Fruit fly (Drosophila melanogaster) whole organism, prepupa: ENCODE data around the gene CG7912.
A peak's percentile ranks its signal among the peaks of the same experiment; 100 is the strongest.

ENCODE experiments used
- CG11902 ChIP-seq: fragments of 200-800 bp; sonication (Bioruptor generic); optimal IDR thresholded peaks from 3 replicates; lab custom pipeline; 2016; ENCODE audit warnings: missing biosample characterization, missing genetic modification characterization
- CG1621 ChIP-seq: fragments of 200-800 bp; sonication (Bioruptor generic); optimal IDR thresholded peaks from 3 replicates; lab custom pipeline; 2018; ENCODE audit warnings: missing biosample characterization, mild to moderate bottlenecking, missing genetic modification characterization
- Gug ChIP-seq: fragments of 200-800 bp; sonication (Bioruptor generic); IDR thresholded peaks from 2 replicates; pipeline ENCODE4 v1.3.6; 2022; ENCODE audit warnings: missing biosample characterization, missing genetic modification characterization
- Hr39 ChIP-seq: fragments of 200-800 bp; sonication (Bioruptor generic); optimal IDR thresholded peaks from 2 replicates; lab custom pipeline; 2016; ENCODE audit warnings: missing biosample characterization, missing genetic modification characterization
- Hr4 ChIP-seq: fragments of 200-800 bp; sonication (Bioruptor generic); optimal IDR thresholded peaks from 3 replicates; lab custom pipeline; 2016; ENCODE audit warnings: missing biosample characterization, missing genetic modification characterization
- Lpt ChIP-seq: fragments of 200-800 bp; sonication (Bioruptor generic); optimal IDR thresholded peaks from 3 replicates; lab custom pipeline; 2016; ENCODE audit warnings: missing biosample characterization, missing genetic modification characterization
- Met ChIP-seq: fragments of 200-800 bp; sonication (Bioruptor generic); optimal IDR thresholded peaks from 3 replicates; lab custom pipeline; 2016; ENCODE audit warnings: missing biosample characterization, missing genetic modification characterization
- Smox ChIP-seq: fragments of 200-800 bp; sonication (Bioruptor generic); optimal IDR thresholded peaks from 3 replicates; lab custom pipeline; 2016; ENCODE audit warnings: missing biosample characterization, missing genetic modification characterization
- Sox102F ChIP-seq: fragments of 200-800 bp; sonication (Bioruptor generic); optimal IDR thresholded peaks from 2 replicates; lab custom pipeline; 2016; ENCODE audit warnings: missing biosample characterization, mild to moderate bottlenecking, missing genetic modification characterization
- cyc ChIP-seq: fragments of 200-800 bp; sonication (Bioruptor generic); optimal IDR thresholded peaks from 3 replicates; lab custom pipeline; 2016; ENCODE audit warnings: missing biosample characterization, missing genetic modification characterization
- fkh ChIP-seq: fragments of 200-800 bp; sonication (Bioruptor generic); optimal IDR thresholded peaks from 3 replicates; lab custom pipeline; 2017; ENCODE audit warnings: missing biosample characterization, mild to moderate bottlenecking, missing genetic modification characterization, moderate library complexity
- lz ChIP-seq: fragments of 200-800 bp; sonication (Bioruptor generic); optimal IDR thresholded peaks from 3 replicates; lab custom pipeline; 2016; ENCODE audit warnings: missing biosample characterization, missing genetic modification characterization

dm6 chr3R:30021009-30021408, 12.0 kb upstream of the CG7912 start:
- TF ChIP-seq Hr39 (GFP tag; lab: Kevin White, UChicago) (peak; percentile 8), Smox (GFP tag; lab: Kevin White, UChicago) (peak; percentile 14), CG11902 (no peak), Sox102F (GFP tag; lab: Kevin White, UChicago) (peak; percentile 24), Met (peak; percentile 31), lz (peak; percentile 11), Hr4 (GFP tag; lab: Kevin White, UChicago) (no peak), cyc (GFP tag; lab: Kevin White, UChicago) (peak; percentile 5), Lpt (GFP tag; lab: Kevin White, UChicago) (no peak), Gug (GFP tag; lab: Robert Waterston, UW) (peak; percentile 50; the same call in 1 of the 2 replicates), fkh (GFP tag; lab: Kevin White, UChicago) (no peak), CG1621 (tag; lab: Kevin White, UChicago) (no peak)
